Worm (Caenorhabditis elegans) whole organism, L1 larva: ENCODE results near the gene B0554.5.

Experiments used
- C16A3.4 ChIP-seq: fragments of 150-350 bp; optimal IDR thresholded peaks from 2 replicates; lab custom pipeline; 2014; ENCODE audit warnings: missing biosample characterization, missing genetic modification characterization
- aha-1 ChIP-seq: fragments of 150-350 bp; optimal IDR thresholded peaks from 2 replicates; lab custom pipeline; 2014; ENCODE audit warnings: missing biosample characterization, missing genetic modification characterization
- alr-1 ChIP-seq: fragments of 200-800 bp; sonication (Bioruptor generic); optimal IDR thresholded peaks from 2 replicates; lab custom pipeline; 2018; ENCODE audit warnings: borderline replicate concordance, mild to moderate bottlenecking, missing genetic modification characterization, missing compliant biosample characterization
- ceh-63 ChIP-seq: fragments of 200-800 bp; sonication (Bioruptor generic); optimal IDR thresholded peaks from 2 replicates; lab custom pipeline; 2018; ENCODE audit warnings: mild to moderate bottlenecking, missing genetic modification characterization, missing compliant biosample characterization
- ceh-82 ChIP-seq, 3 experiments: fragments of 150-350 bp in 1 of 3; sonication (generic microtip) in 2 of 3; optimal IDR thresholded peaks; 2 replicates each; lab custom pipeline; 2014 to 2017; ENCODE audit warnings: missing biosample characterization in 3 of 3, missing genetic modification characterization in 3 of 3
- ces-1 ChIP-seq: fragments of 150-350 bp; optimal IDR thresholded peaks from 2 replicates; lab custom pipeline; 2014; ENCODE audit warnings: missing biosample characterization, missing genetic modification reagents, missing genetic modification characterization
- efl-1 ChIP-seq, 4 experiments: fragments of 150-350 bp; optimal IDR thresholded peaks in 3 of 4; peaks in 1 of 4; 1 replicate in 1 of 4; 2 replicates in 3 of 4; lab custom pipeline; 2014; ENCODE audit warnings: missing biosample characterization in 2 of 4, missing genetic modification characterization in 2 of 4, missing genetic modification reagents in 2 of 4
- elt-2 ChIP-seq: sonication (generic microtip); optimal IDR thresholded peaks from 2 replicates; lab custom pipeline; 2016; ENCODE audit warnings: missing genetic modification characterization, mild to moderate bottlenecking, inconsistent platforms, missing compliant biosample characterization, missing genetic modification reagents
- ets-5 ChIP-seq: fragments of 200-800 bp; sonication (Bioruptor generic); IDR thresholded peaks from 2 replicates; pipeline ENCODE4 v1.3.6; 2022; ENCODE audit warnings: missing genetic modification characterization, missing compliant biosample characterization
- hlh-17 ChIP-seq: fragments of 200-800 bp; sonication (Bioruptor generic); optimal IDR thresholded peaks from 2 replicates; lab custom pipeline; 2018; ENCODE audit warnings: missing genetic modification characterization, mild to moderate bottlenecking, missing compliant biosample characterization, moderate library complexity, borderline replicate concordance
- irx-1 ChIP-seq: sonication (generic microtip); optimal IDR thresholded peaks from 2 replicates; lab custom pipeline; 2016; ENCODE audit warnings: missing genetic modification characterization, missing compliant biosample characterization
- lin-35 ChIP-seq, 2 experiments: fragments of 150-350 bp; optimal IDR thresholded peaks; 2 replicates each; lab custom pipeline; 2014; ENCODE audit warnings: missing biosample characterization in 2 of 2, missing genetic modification characterization in 2 of 2, missing genetic modification reagents in 2 of 2
- mdl-1 ChIP-seq, 2 experiments: fragments of 150-350 bp; optimal IDR thresholded peaks; 2 replicates each; lab custom pipeline; 2014 to 2017; ENCODE audit warnings: missing biosample characterization in 2 of 2, missing genetic modification characterization in 2 of 2, inconsistent platforms in 1 of 2
- mef-2 ChIP-seq: fragments of 150-350 bp; optimal IDR thresholded peaks from 2 replicates; lab custom pipeline; 2014; ENCODE audit warnings: missing biosample characterization, missing genetic modification characterization
- mep-1 ChIP-seq: fragments of 150-350 bp; optimal IDR thresholded peaks from 2 replicates; lab custom pipeline; 2014; ENCODE audit warnings: missing biosample characterization, missing genetic modification characterization
- nhr-19 ChIP-seq: fragments of 200-800 bp; sonication (Bioruptor generic); conservative IDR thresholded peaks from 2 replicates; pipeline ENCODE4 v1.3.6; 2022; ENCODE audit warnings: missing genetic modification characterization, missing compliant biosample characterization
- nhr-20 ChIP-seq: sonication (generic microtip); optimal IDR thresholded peaks from 2 replicates; lab custom pipeline; 2016; ENCODE audit warnings: mild to moderate bottlenecking, missing genetic modification characterization, missing compliant biosample characterization
- nhr-71 ChIP-seq: sonication (generic microtip); optimal IDR thresholded peaks from 2 replicates; lab custom pipeline; 2016; ENCODE audit warnings: mild to moderate bottlenecking, missing genetic modification characterization, moderate library complexity, missing compliant biosample characterization
- nhr-85 ChIP-seq: sonication (generic microtip); peaks from one replicate; lab custom pipeline; 2016; ENCODE audit warnings: missing genetic modification characterization, inconsistent platforms, missing compliant biosample characterization
- nhr-90 ChIP-seq: sonication (generic microtip); optimal IDR thresholded peaks from 2 replicates; lab custom pipeline; 2016; ENCODE audit warnings: mild to moderate bottlenecking, missing genetic modification characterization, missing compliant biosample characterization; ENCODE audit not compliant: poor library complexity
- rnt-1 ChIP-seq: sonication (generic microtip); optimal IDR thresholded peaks from 2 replicates; lab custom pipeline; 2016; ENCODE audit warnings: mild to moderate bottlenecking, missing genetic modification characterization, moderate library complexity, missing compliant biosample characterization
- skn-1 ChIP-seq: fragments of 150-350 bp; optimal IDR thresholded peaks from 2 replicates; lab custom pipeline; 2014; ENCODE audit warnings: missing biosample characterization, missing genetic modification characterization
- snpc-4 ChIP-seq: fragments of 150-350 bp; optimal IDR thresholded peaks from 2 replicates; lab custom pipeline; 2014; ENCODE audit warnings: missing biosample characterization, missing genetic modification characterization
- sox-4 ChIP-seq: sonication (generic microtip); optimal IDR thresholded peaks from 2 replicates; lab custom pipeline; 2016; ENCODE audit warnings: missing genetic modification characterization, missing compliant biosample characterization
- sptf-1 ChIP-seq: fragments of 150-350 bp; optimal IDR thresholded peaks from 2 replicates; lab custom pipeline; 2014; ENCODE audit warnings: missing biosample characterization, missing genetic modification characterization
- sup-37 ChIP-seq: fragments of 200-800 bp; sonication (Bioruptor generic); optimal IDR thresholded peaks from 2 replicates; lab custom pipeline; 2018; ENCODE audit warnings: mild to moderate bottlenecking, missing genetic modification characterization, missing compliant biosample characterization
- unc-130 ChIP-seq: fragments of 150-350 bp; optimal IDR thresholded peaks from 2 replicates; lab custom pipeline; 2017; ENCODE audit warnings: missing biosample characterization, missing genetic modification characterization, inconsistent platforms
- unc-62 ChIP-seq: fragments of 150-350 bp; optimal IDR thresholded peaks from 2 replicates; lab custom pipeline; 2014; ENCODE audit warnings: missing biosample characterization, missing genetic modification reagents, missing genetic modification characterization
- xbp-1 ChIP-seq: sonication (generic microtip); optimal IDR thresholded peaks from 2 replicates; lab custom pipeline; 2016; ENCODE audit warnings: missing genetic modification characterization, missing compliant biosample characterization
- ztf-11 ChIP-seq, 2 experiments: sonication (generic microtip); optimal IDR thresholded peaks; 2 replicates each; lab custom pipeline; 2016 to 2017; ENCODE audit warnings: missing genetic modification characterization in 2 of 2, missing biosample characterization in 1 of 2, missing compliant biosample characterization in 1 of 2

B0554.5 gene

DNA sequence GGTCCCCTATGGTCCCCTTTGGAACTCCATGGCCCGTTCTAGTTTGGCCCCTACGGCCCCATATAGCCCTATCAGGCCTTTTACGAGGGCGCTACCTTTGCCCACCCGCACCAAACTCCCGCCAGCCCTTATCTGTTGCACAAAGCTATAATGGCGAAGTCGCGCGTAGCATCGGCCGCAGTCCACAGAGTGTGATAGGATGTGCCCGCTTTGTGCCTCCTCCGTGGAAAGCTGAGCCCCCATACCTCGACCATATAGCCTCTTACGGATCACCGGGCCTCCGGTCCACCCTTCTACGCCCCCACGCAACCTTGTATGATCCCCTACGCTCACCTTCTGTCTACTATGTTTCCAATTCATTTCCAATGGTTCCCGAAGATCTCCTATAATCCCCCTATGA lies 22.7 kb downstream of the B0554.5 start:
- TF ChIP-seq nhr-85 (tag; lab: Kevin White, UChicago), result peak; percentile 8
- TF ChIP-seq ceh-82 (tag; optimal IDR thresholded peaks at IDR 0.05; lab: Kevin White, UChicago), result no peak

DNA sequence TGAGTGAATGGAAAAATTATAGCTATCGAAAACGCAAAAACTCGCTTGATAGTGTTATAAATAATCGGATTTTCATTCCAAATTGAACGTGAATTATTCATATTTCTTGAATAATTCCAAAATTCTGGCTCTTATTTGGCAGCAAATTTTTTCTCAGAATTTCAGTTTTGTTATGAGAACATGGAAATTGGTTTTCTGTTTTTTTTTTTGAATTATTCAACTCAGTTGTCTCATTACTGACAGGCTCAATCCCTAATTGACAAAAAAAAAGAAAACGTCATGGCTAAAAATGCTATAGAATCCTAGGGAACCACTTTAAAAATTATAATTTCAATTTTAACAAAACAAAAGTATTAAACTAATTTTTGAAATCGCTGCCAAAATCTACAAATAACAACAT lies 24.9 kb downstream of the B0554.5 start, which contains the start of gene srh-35:
srh-35 (minus strand) TSS at position 101 of the 400 bp plus-strand sequence.
- TF ChIP-seq mdl-1 (tag; optimal IDR thresholded peaks at IDR 0.05; lab: Kevin White, UChicago) (no peak), sup-37 (GFP tag; lab: Kevin White, UChicago) (no peak), nhr-85 (tag; lab: Kevin White, UChicago) (peak; percentile 10)

ce11 chrV:449685-450084 lies 25.4 kb downstream of the B0554.5 start, which contains the start of gene M02H5.8:
Gene M02H5.8 (plus strand): TSS chrV:449981.
- no peak for TF ChIP-seq efl-1 (optimal IDR thresholded peaks at IDR 0.05; lab: Kevin White, UChicago)
- peak in 1 of 2 experiments; percentile 31 for TF ChIP-seq efl-1 (GFP tag; optimal IDR thresholded peaks at IDR 0.05 in 1 of 2; lab: Kevin White, UChicago)
- TF ChIP-seq unc-130 (tag; lab: Kevin White, UChicago), result no peak
- no peak for TF ChIP-seq xbp-1 (tag; lab: Kevin White, UChicago)

ce11 chrV:450757-451501 lies 26.7 kb downstream of the B0554.5 start, which contains the start of gene nhr-123:
Gene nhr-123 (plus strand): TSS chrV:451451.
- TF ChIP-seq mep-1 (no peak), efl-1 (optimal IDR thresholded peaks at IDR 0.05; lab: Kevin White, UChicago) (no peak), efl-1 (GFP tag; optimal IDR thresholded peaks at IDR 0.05 in 1 of 2; lab: Kevin White, UChicago) (peak in 1 of 2 experiments; percentile 90)
- TF ChIP-seq, all 84 proteins: peak for 1

DNA sequence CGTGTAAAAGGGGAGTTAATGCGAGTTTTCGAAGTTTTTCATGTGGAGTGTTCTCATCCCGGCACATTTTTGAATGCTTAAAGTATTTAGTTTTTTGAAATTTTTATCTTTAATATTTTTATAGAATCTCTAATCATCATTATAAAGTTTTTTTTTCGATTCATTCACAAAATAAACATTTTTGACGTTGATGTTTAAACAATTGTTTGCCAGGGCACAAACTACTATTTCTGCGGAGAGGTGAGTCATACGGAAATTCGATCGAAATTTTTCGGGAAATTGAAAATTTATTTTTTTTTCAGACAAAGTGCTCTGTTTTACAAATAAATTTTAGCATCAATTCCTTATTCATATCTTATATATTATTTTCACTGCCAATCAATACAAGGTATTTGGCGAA lies 29.3 kb downstream of the B0554.5 start, which contains the start of gene nhr-98:
nhr-98 (plus strand) TSS at position 301 of the 400 bp plus-strand sequence.
- no peak for TF ChIP-seq ets-5 (GFP tag; lab: Robert Waterston, UW)
- no peak for TF ChIP-seq mdl-1 (tag; optimal IDR thresholded peaks at IDR 0.05; lab: Kevin White, UChicago)
- TF ChIP-seq sptf-1 (tag; lab: Kevin White, UChicago), result no peak
- no peak for TF ChIP-seq ceh-63 (GFP tag; lab: Kevin White, UChicago)
- TF ChIP-seq nhr-19 (GFP tag; lab: Robert Waterston, UW), result no peak
- no peak for TF ChIP-seq lin-35 (GFP tag; optimal IDR thresholded peaks at IDR 0.05; lab: Kevin White, UChicago)
- no peak for TF ChIP-seq ces-1 (GFP tag; lab: Kevin White, UChicago)
- TF ChIP-seq rnt-1, result no peak
- TF ChIP-seq skn-1 (tag; lab: Kevin White, UChicago), result no peak
- TF ChIP-seq nhr-20 (tag; lab: Kevin White, UChicago), result no peak
- TF ChIP-seq unc-62, result no peak
- TF ChIP-seq snpc-4 (tag; lab: Kevin White, UChicago), result no peak
- TF ChIP-seq elt-2, result no peak
- TF ChIP-seq aha-1, result no peak
- no peak for TF ChIP-seq mef-2
- TF ChIP-seq ceh-82 (tag; optimal IDR thresholded peaks at IDR 0.05; lab: Kevin White, UChicago), result no peak
- no peak for TF ChIP-seq hlh-17 (GFP tag; lab: Kevin White, UChicago)

DNA sequence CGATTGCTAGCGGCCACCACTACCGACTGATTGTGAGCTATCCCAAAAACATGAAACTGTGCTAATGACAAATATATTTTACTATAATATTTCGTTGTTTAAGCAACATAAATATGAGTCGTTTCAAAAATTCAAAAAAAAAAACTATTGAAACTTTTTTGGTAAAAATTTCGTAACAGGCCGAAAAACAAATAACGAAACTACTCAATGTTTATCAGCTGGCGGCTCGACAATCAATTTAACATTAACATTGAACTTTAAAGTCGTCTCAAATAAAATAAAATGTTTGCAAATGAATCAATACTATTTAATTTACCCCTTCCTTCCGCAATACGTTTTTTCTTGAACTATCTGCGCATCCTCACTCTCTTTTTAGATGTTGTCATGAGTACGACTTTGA lies 33.6 kb downstream of the B0554.5 start:
- TF ChIP-seq ztf-11 (tag; optimal IDR thresholded peaks at IDR 0.05; lab: Kevin White, UChicago), result no peak
- no peak for TF ChIP-seq C16A3.4
- TF ChIP-seq sox-4 (tag; lab: Kevin White, UChicago), result no peak
- no peak for TF ChIP-seq unc-62
- no peak for TF ChIP-seq alr-1 (tag; lab: Kevin White, UChicago)

DNA sequence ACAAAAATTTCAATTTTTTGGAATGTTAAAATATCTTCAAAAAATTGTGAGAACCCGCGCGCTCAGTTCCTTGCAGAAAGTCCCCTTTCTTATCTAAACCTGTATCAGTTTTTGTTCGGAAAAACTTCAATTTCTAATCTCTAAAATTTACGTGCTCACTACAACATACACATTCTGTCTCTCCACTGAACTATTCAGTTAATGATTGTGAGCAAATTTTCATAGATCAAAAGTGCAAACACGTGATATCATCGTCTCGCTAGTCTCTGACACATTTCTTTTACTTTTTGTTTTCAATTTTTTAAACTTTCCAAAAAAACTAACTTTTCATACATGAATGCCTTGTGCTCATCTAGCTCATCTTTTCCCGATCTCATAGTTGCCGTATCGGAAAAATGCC lies 35.2 kb downstream of the B0554.5 start, which contains the start of gene nhr-203:
nhr-203 (plus strand) TSS at position 332 of the 400 bp plus-strand sequence.
- TF ChIP-seq nhr-71 (tag; lab: Kevin White, UChicago), result peak; percentile 43
- peak; percentile 48 for TF ChIP-seq nhr-20 (tag; lab: Kevin White, UChicago)
- TF ChIP-seq ceh-63 (GFP tag; lab: Kevin White, UChicago), result no peak
- TF ChIP-seq elt-2, result peak; percentile 83
- TF ChIP-seq lin-35 (GFP tag; optimal IDR thresholded peaks at IDR 0.05; lab: Kevin White, UChicago), result peak in 1 of 2 experiments; percentile 39
- TF ChIP-seq nhr-90 (tag; lab: Kevin White, UChicago), result peak; percentile 4
- no peak for TF ChIP-seq irx-1
